Worm (Caenorhabditis elegans) whole organism, L2 larva: Measurements from ENCODE around the gene ppfr-4.

Source experiments
- C34F6.9 ChIP-seq: fragments of 150-350 bp; optimal IDR thresholded peaks from 2 replicates; lab custom pipeline; 2014; ENCODE audit warnings: missing biosample characterization, missing genetic modification characterization
- R02D3.7 ChIP-seq: fragments of 150-350 bp; optimal IDR thresholded peaks from 2 replicates; lab custom pipeline; 2014; ENCODE audit warnings: missing biosample characterization, missing genetic modification characterization
- Y55F3AM.14 ChIP-seq: fragments of 200-800 bp; sonication (Bioruptor generic); optimal IDR thresholded peaks from 2 replicates; lab custom pipeline; 2018; ENCODE audit warnings: mild to moderate bottlenecking, missing genetic modification characterization, missing compliant biosample characterization
- ZK546.5 ChIP-seq: sonication (generic microtip); optimal IDR thresholded peaks from 2 replicates; lab custom pipeline; 2017; ENCODE audit warnings: missing biosample characterization, missing genetic modification characterization
- alr-1 ChIP-seq: fragments of 150-350 bp; optimal IDR thresholded peaks from 2 replicates; lab custom pipeline; 2014; ENCODE audit warnings: missing biosample characterization, missing genetic modification characterization
- ama-1 ChIP-seq: fragments of 150-350 bp; optimal IDR thresholded peaks from 2 replicates; lab custom pipeline; 2018; ENCODE audit warnings: inconsistent platforms
- blmp-1 ChIP-seq: sonication (generic microtip); optimal IDR thresholded peaks from 2 replicates; lab custom pipeline; 2017; ENCODE audit warnings: missing genetic modification characterization, mild to moderate bottlenecking, missing compliant biosample characterization, antibody characterized with exemption, moderate library complexity; ENCODE audit not compliant: insufficient read depth
- ceh-16 ChIP-seq: fragments of 150-350 bp; optimal IDR thresholded peaks from 2 replicates; lab custom pipeline; 2014; ENCODE audit warnings: missing biosample characterization, missing genetic modification characterization
- ceh-82 ChIP-seq: fragments of 150-350 bp; optimal IDR thresholded peaks from 2 replicates; lab custom pipeline; 2014; ENCODE audit warnings: missing biosample characterization, missing genetic modification characterization
- crh-2 ChIP-seq: sonication (generic microtip); optimal IDR thresholded peaks from 2 replicates; lab custom pipeline; 2017; ENCODE audit warnings: missing biosample characterization, missing genetic modification characterization
- dmd-4 ChIP-seq: sonication (generic microtip); optimal IDR thresholded peaks from 2 replicates; lab custom pipeline; 2017; ENCODE audit warnings: missing biosample characterization, missing genetic modification characterization
- egl-27 ChIP-seq: sonication (generic microtip); optimal IDR thresholded peaks from 3 replicates; lab custom pipeline; 2017; ENCODE audit warnings: missing biosample characterization, missing genetic modification reagents, missing genetic modification characterization
- elt-1 ChIP-seq: fragments of 150-350 bp; optimal IDR thresholded peaks from 2 replicates; lab custom pipeline; 2014; ENCODE audit warnings: missing biosample characterization, missing genetic modification characterization
- fos-1 ChIP-seq: fragments of 150-350 bp; optimal IDR thresholded peaks from 2 replicates; lab custom pipeline; 2014; ENCODE audit warnings: missing biosample characterization, missing genetic modification characterization
- gmeb-1 ChIP-seq: fragments of 150-350 bp; optimal IDR thresholded peaks from 2 replicates; lab custom pipeline; 2014; ENCODE audit warnings: missing biosample characterization, missing genetic modification characterization
- lin-11 ChIP-seq: fragments of 150-350 bp; sonication (generic microtip); optimal IDR thresholded peaks from 2 replicates; lab custom pipeline; 2014; ENCODE audit warnings: missing biosample characterization, missing genetic modification characterization, inconsistent platforms, mixed read lengths
- lin-13 ChIP-seq: fragments of 150-350 bp; optimal IDR thresholded peaks from 2 replicates; lab custom pipeline; 2014; ENCODE audit warnings: missing biosample characterization, missing genetic modification reagents, missing genetic modification characterization
- lin-39 ChIP-seq: fragments of 150-350 bp; optimal IDR thresholded peaks from 2 replicates; lab custom pipeline; 2014; ENCODE audit warnings: missing biosample characterization, missing genetic modification reagents, missing genetic modification characterization
- lsy-2 ChIP-seq, 2 experiments: fragments of 150-350 bp in 1 of 2; sonication (generic microtip) in 1 of 2; optimal IDR thresholded peaks; 2 replicates each; lab custom pipeline; 2014 to 2017; ENCODE audit warnings: missing biosample characterization in 2 of 2, missing genetic modification characterization in 2 of 2
- mab-5 ChIP-seq: fragments of 150-350 bp; optimal IDR thresholded peaks from 2 replicates; lab custom pipeline; 2014; ENCODE audit warnings: missing biosample characterization, missing genetic modification characterization
- mbf-1 ChIP-seq: sonication (generic microtip); optimal IDR thresholded peaks from 2 replicates; lab custom pipeline; 2017; ENCODE audit warnings: missing biosample characterization, missing genetic modification characterization
- mdl-1 ChIP-seq, 2 experiments: fragments of 150-350 bp in 1 of 2; sonication (generic microtip) in 1 of 2; optimal IDR thresholded peaks; 2 replicates each; lab custom pipeline; 2017; ENCODE audit warnings: missing biosample characterization in 2 of 2, missing genetic modification characterization in 2 of 2
- nhr-10 ChIP-seq: sonication (generic microtip); optimal IDR thresholded peaks from 2 replicates; lab custom pipeline; 2017; ENCODE audit warnings: missing biosample characterization, missing genetic modification characterization
- nhr-12 ChIP-seq: fragments of 150-350 bp; optimal IDR thresholded peaks from 2 replicates; lab custom pipeline; 2014; ENCODE audit warnings: missing biosample characterization, missing genetic modification characterization
- nhr-129 ChIP-seq: fragments of 150-350 bp; optimal IDR thresholded peaks from 2 replicates; lab custom pipeline; 2014; ENCODE audit warnings: missing biosample characterization, missing genetic modification characterization
- nhr-21 ChIP-seq: fragments of 150-350 bp; optimal IDR thresholded peaks from 2 replicates; lab custom pipeline; 2014; ENCODE audit warnings: missing biosample characterization, missing genetic modification characterization
- nhr-23 ChIP-seq: fragments of 150-350 bp; optimal IDR thresholded peaks from 2 replicates; lab custom pipeline; 2014; ENCODE audit warnings: missing biosample characterization, missing genetic modification reagents, missing genetic modification characterization
- nhr-237 ChIP-seq: fragments of 150-350 bp; optimal IDR thresholded peaks from 2 replicates; lab custom pipeline; 2014; ENCODE audit warnings: missing biosample characterization, missing genetic modification characterization
- nhr-25 ChIP-seq: fragments of 150-350 bp; sonication (generic microtip); optimal IDR thresholded peaks from 3 replicates; lab custom pipeline; 2014; ENCODE audit warnings: missing biosample characterization, missing genetic modification characterization
- nhr-6 ChIP-seq: fragments of 150-350 bp; optimal IDR thresholded peaks from 2 replicates; lab custom pipeline; 2014; ENCODE audit warnings: missing biosample characterization, missing genetic modification characterization
- nhr-77 ChIP-seq: fragments of 150-350 bp; optimal IDR thresholded peaks from 2 replicates; lab custom pipeline; 2014; ENCODE audit warnings: missing biosample characterization, missing genetic modification characterization
- sem-4 ChIP-seq: fragments of 150-350 bp; optimal IDR thresholded peaks from 2 replicates; lab custom pipeline; 2014; ENCODE audit warnings: missing biosample characterization, missing genetic modification reagents, missing genetic modification characterization
- skn-1 ChIP-seq: sonication (generic microtip); optimal IDR thresholded peaks from 2 replicates; lab custom pipeline; 2017; ENCODE audit warnings: missing biosample characterization, missing genetic modification characterization
- sma-3 ChIP-seq: sonication (generic microtip); optimal IDR thresholded peaks from 2 replicates; lab custom pipeline; 2016; ENCODE audit warnings: missing genetic modification reagents, missing genetic modification characterization, missing compliant biosample characterization
- sma-9 ChIP-seq, 2 experiments: fragments of 150-350 bp in 1 of 2; sonication (generic microtip) in 1 of 2; optimal IDR thresholded peaks; 2 replicates each; lab custom pipeline; 2014 to 2016; ENCODE audit warnings: missing genetic modification characterization in 2 of 2, mild to moderate bottlenecking in 1 of 2, missing biosample characterization in 1 of 2, missing compliant biosample characterization in 1 of 2, missing genetic modification reagents in 1 of 2, moderate library complexity in 1 of 2
- snpc-4 ChIP-seq: fragments of 150-350 bp; optimal IDR thresholded peaks from 2 replicates; lab custom pipeline; 2014; ENCODE audit warnings: missing biosample characterization, missing genetic modification characterization
- unc-55 ChIP-seq: fragments of 150-350 bp; sonication (generic microtip); optimal IDR thresholded peaks from 3 replicates; lab custom pipeline; 2014; ENCODE audit warnings: missing biosample characterization, missing genetic modification reagents, missing genetic modification characterization
- zag-1 ChIP-seq: fragments of 150-350 bp; optimal IDR thresholded peaks from 2 replicates; lab custom pipeline; 2014; ENCODE audit warnings: missing biosample characterization, missing genetic modification characterization
- ztf-1 ChIP-seq: fragments of 200-800 bp; sonication (Bioruptor generic); conservative IDR thresholded peaks from 2 replicates; pipeline ENCODE4 v1.3.6; 2022; ENCODE audit warnings: missing genetic modification characterization, missing compliant biosample characterization
- ztf-11 ChIP-seq: sonication (generic microtip); optimal IDR thresholded peaks from 2 replicates; lab custom pipeline; 2017; ENCODE audit warnings: missing biosample characterization, missing genetic modification characterization
- ztf-4 ChIP-seq: fragments of 150-350 bp; optimal IDR thresholded peaks from 2 replicates; lab custom pipeline; 2014; ENCODE audit warnings: missing biosample characterization, missing genetic modification characterization

Gene ppfr-4

ce11 chrIII:2622870-2623269 is 3.1 kb downstream of the ppfr-4 start, which contains the start of gene Y71H2B.2:
Gene Y71H2B.2, plus strand, starts transcription at chrIII:2623170.
- TF ChIP-seq dmd-4 (tag; lab: Kevin White, UChicago) (no peak), nhr-237 (tag; lab: Kevin White, UChicago) (no peak), mdl-1 (tag; optimal IDR thresholded peaks at IDR 0.05; lab: Kevin White, UChicago) (no peak), nhr-10 (tag; lab: Kevin White, UChicago) (no peak), ztf-11 (tag; lab: Kevin White, UChicago) (no peak), nhr-21 (tag; lab: Kevin White, UChicago) (no peak), nhr-6 (no peak), sma-9 (GFP tag; optimal IDR thresholded peaks at IDR 0.05; lab: Kevin White, UChicago) (no peak), sma-9 (tag; optimal IDR thresholded peaks at IDR 0.05; lab: Kevin White, UChicago) (no peak), nhr-129 (no peak), C34F6.9 (tag; lab: Kevin White, UChicago) (no peak), mab-5 (tag; lab: Kevin White, UChicago) (no peak), nhr-77 (tag; lab: Kevin White, UChicago) (no peak), skn-1 (tag; lab: Kevin White, UChicago) (no peak), sem-4 (tag; lab: Kevin White, UChicago) (no peak), mbf-1 (no peak), nhr-12 (tag; lab: Kevin White, UChicago) (no peak), lin-13 (GFP tag; lab: Kevin White, UChicago) (no peak), crh-2 (tag; lab: Kevin White, UChicago) (no peak), snpc-4 (no peak), ZK546.5 (tag; lab: Kevin White, UChicago) (no peak)

ce11 chrIII:2628690-2629089 is 9.0 kb downstream of the ppfr-4 start, which contains the start of gene acbp-8:
Gene acbp-8, plus strand, starts transcription at chrIII:2629013.
- TF ChIP-seq Y55F3AM.14 (GFP tag; lab: Kevin White, UChicago) (no peak), nhr-21 (tag; lab: Kevin White, UChicago) (peak; percentile 9), crh-2 (tag; lab: Kevin White, UChicago) (no peak), blmp-1 (tag; lab: Kevin White, UChicago) (peak; percentile 19), R02D3.7 (tag; lab: Kevin White, UChicago) (no peak)

ce11 chrIII:2632819-2633398 is 13.2 kb downstream of the ppfr-4 start:
- TF ChIP-seq ceh-16 (tag; lab: Kevin White, UChicago) (peak; percentile 83), lsy-2 (tag; optimal IDR thresholded peaks at IDR 0.05; lab: Kevin White, UChicago) (peak in 1 of 2 experiments; percentile 46), nhr-10 (tag; lab: Kevin White, UChicago) (no peak), nhr-25 (tag; lab: Kevin White, UChicago) (peak; percentile 21), nhr-21 (tag; lab: Kevin White, UChicago) (peak; percentile 70), nhr-129 (no peak), sma-3 (GFP tag; lab: Kevin White, UChicago) (peak; percentile 6), blmp-1 (tag; lab: Kevin White, UChicago) (peak; percentile 84), elt-1 (tag; lab: Kevin White, UChicago) (peak; percentile 73), dmd-4 (tag; lab: Kevin White, UChicago) (no peak), lin-39 (no peak), ztf-1 (GFP tag; lab: Robert Waterston, UW) (0 out of 2 replicates have a peak, but pooled peaks have one; percentile 54), egl-27 (tag; lab: Kevin White, UChicago) (peak; percentile 40), sma-9 (GFP tag; optimal IDR thresholded peaks at IDR 0.05; lab: Kevin White, UChicago) (peak; percentile 69), sma-9 (tag; optimal IDR thresholded peaks at IDR 0.05; lab: Kevin White, UChicago) (no peak)

DNA sequence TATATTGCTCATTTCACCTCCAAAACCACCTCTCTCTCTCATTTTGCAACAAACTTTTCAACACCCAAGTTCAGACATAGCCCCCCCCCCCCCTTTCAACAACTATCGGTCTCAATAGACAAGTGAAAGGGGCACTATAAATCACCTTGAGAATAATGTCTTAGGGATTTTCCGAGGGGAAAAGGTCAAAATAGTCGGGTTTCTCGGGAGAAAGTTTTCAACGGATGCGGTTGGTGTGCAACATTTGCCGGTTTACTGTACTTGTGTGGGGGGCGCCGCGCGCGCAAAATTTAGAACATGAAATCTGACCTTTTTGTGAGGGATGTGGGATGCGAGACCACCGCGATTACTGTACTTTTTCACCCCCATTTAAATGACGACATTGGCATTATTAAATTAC is 14.8 kb downstream of the ppfr-4 start:
- TF ChIP-seq nhr-25 (tag; lab: Kevin White, UChicago) (no peak), R02D3.7 (tag; lab: Kevin White, UChicago) (no peak), sma-3 (GFP tag; lab: Kevin White, UChicago) (no peak), crh-2 (tag; lab: Kevin White, UChicago) (no peak), zag-1 (tag; lab: Kevin White, UChicago) (no peak), lin-13 (GFP tag; lab: Kevin White, UChicago) (no peak), unc-55 (GFP tag; lab: Kevin White, UChicago) (no peak), ceh-82 (no peak), elt-1 (tag; lab: Kevin White, UChicago) (no peak), Y55F3AM.14 (GFP tag; lab: Kevin White, UChicago) (no peak), gmeb-1 (tag; lab: Kevin White, UChicago) (no peak), sma-9 (GFP tag; optimal IDR thresholded peaks at IDR 0.05; lab: Kevin White, UChicago) (peak; percentile 40), sma-9 (tag; optimal IDR thresholded peaks at IDR 0.05; lab: Kevin White, UChicago) (no peak), nhr-6 (no peak), nhr-10 (tag; lab: Kevin White, UChicago) (no peak), nhr-237 (tag; lab: Kevin White, UChicago) (no peak), lin-11 (tag; lab: Kevin White, UChicago) (no peak), blmp-1 (tag; lab: Kevin White, UChicago) (peak; percentile 92), nhr-21 (tag; lab: Kevin White, UChicago) (peak; percentile 34), fos-1 (tag; lab: Kevin White, UChicago) (no peak), ztf-4 (tag; lab: Kevin White, UChicago) (no peak), ceh-16 (tag; lab: Kevin White, UChicago) (peak; percentile 11), egl-27 (tag; lab: Kevin White, UChicago) (peak; percentile 36), nhr-23 (tag; lab: Kevin White, UChicago) (no peak), nhr-77 (tag; lab: Kevin White, UChicago) (no peak), alr-1 (tag; lab: Kevin White, UChicago) (no peak), ZK546.5 (tag; lab: Kevin White, UChicago) (no peak), ama-1 (lab: Kevin White, UChicago) (no peak), C34F6.9 (tag; lab: Kevin White, UChicago) (no peak)
